Fruit fly (Drosophila melanogaster) whole organism, pupa: ENCODE data around the gene yrt.

Experiments used
- CG10348 ChIP-seq: fragments of 200-800 bp; sonication (Bioruptor generic); IDR thresholded peaks from 2 replicates; pipeline ENCODE4 v1.3.6; 2022; ENCODE audit warnings: missing biosample characterization, missing genetic modification characterization
- CG12605 ChIP-seq: fragments of 200-800 bp; sonication (Bioruptor generic); IDR thresholded peaks from 2 replicates; pipeline ENCODE4 v1.3.6; 2022; ENCODE audit warnings: missing biosample characterization, missing genetic modification characterization
- CG17806 ChIP-seq: fragments of 200-800 bp; sonication (Bioruptor generic); optimal IDR thresholded peaks from 2 replicates; lab custom pipeline; 2018; ENCODE audit warnings: missing biosample characterization, mild to moderate bottlenecking, missing genetic modification characterization, moderate library complexity
- CG32121 ChIP-seq: fragments of 200-800 bp; sonication (Bioruptor generic); IDR thresholded peaks from 2 replicates; pipeline ENCODE4 v1.3.6; 2022; ENCODE audit warnings: missing biosample characterization, missing genetic modification characterization
- CG8301 ChIP-seq: fragments of 200-800 bp; sonication (Bioruptor generic); optimal IDR thresholded peaks from 2 replicates; lab custom pipeline; 2018; ENCODE audit warnings: missing biosample characterization, mild to moderate bottlenecking, missing genetic modification characterization
- CG9948 ChIP-seq: fragments of 200-800 bp; sonication (Bioruptor generic); optimal IDR thresholded peaks from 2 replicates; lab custom pipeline; 2018; ENCODE audit warnings: missing biosample characterization, mild to moderate bottlenecking, missing genetic modification characterization, moderate library complexity

DNA sequence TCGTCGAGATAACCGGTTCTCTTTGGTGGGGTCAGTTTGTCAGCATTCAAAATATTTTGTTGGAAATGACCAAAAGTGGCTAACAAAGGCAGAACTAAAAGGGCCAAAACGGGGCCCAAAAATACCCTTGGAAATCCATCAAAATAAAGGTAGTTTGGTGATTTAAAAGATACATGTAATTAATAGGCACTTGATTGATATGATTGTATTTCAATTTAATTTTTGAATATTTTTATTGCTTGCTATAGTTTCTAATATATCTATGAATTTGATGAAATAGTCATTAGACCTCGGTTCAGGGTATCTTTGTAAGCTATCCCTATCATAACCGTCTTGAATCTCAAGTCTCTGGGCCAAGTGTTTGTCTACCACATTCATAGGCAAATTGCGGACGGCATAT lies 19.2 kb upstream of the yrt start:
- no peak for TF ChIP-seq CG32121
- no peak for TF ChIP-seq CG12605 (GFP tag; lab: Robert Waterston, UW)
- no peak for TF ChIP-seq CG10348
- no peak for TF ChIP-seq CG17806 (tag; lab: Kevin White, UChicago)
- no peak for TF ChIP-seq CG8301 (tag; lab: Kevin White, UChicago)
- no peak for TF ChIP-seq CG9948 (tag; lab: Kevin White, UChicago)
